Fruit fly (Drosophila melanogaster): ENCODE measurements around the gene CG7049.

The CG7049 gene

DNA sequence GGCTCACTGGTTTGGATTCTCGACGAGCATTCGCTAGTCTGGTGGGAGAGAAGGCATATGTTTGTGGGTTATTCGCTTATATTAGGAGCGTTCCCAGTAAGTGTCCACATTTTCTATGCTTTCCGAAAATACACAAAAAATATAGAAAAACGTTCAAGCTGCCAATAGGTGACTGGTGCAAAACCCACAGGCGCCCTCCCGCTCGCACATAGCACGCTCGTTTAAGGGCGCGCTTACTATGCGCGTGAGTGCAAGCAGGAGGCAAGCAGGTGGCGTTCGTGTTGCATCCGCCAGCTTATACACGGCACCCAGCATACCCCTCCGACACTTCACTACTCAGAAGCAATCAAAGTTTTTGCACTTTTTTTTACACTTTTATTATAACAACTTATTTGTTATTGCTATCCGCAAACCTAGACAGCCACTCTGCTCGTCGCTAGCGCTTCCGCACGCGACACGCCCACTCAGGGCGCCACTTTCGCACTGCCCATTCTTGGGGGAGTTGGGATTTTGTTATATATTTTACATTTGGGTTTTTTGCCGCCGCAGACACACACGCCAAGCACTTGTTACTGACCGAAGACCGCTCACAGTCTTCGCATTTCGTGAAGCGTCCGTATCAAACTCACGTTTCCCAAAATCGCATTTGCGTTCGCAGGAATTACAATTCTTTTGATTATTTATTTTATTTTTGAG, 23.2 kb upstream of the CG7049 start (continued):
- TF ChIP-seq MESR4 (GFP tag; optimal IDR thresholded peaks at IDR 0.05) (peak; percentile 74), jigr1 (GFP tag; IDR thresholded peaks at IDR 0.05) (peak; percentile 48; the same call in 2 of the 3 replicates), CG14667 (GFP tag; IDR thresholded peaks at IDR 0.05) (no peak), amos (GFP tag; IDR thresholded peaks at IDR 0.05; ENCODE audit: partially characterized antibody) (peak; percentile 64), Dp (GFP tag; optimal IDR thresholded peaks at IDR 0.05) (peak; percentile 27), B-H1 (GFP tag; IDR thresholded peaks at IDR 0.05) (no peak), CG8765 (GFP tag; IDR thresholded peaks at IDR 0.05) (0 out of 2 replicates have a peak, but pooled peaks have one; percentile 18), Ets65A (GFP tag) (peak; percentile 52), HLH3B (GFP tag; IDR thresholded peaks at IDR 0.05) (peak; percentile 34; the same call in 1 of the 2 replicates), Mad (GFP tag; optimal IDR thresholded peaks at IDR 0.05) (peak; percentile 36), run (tag; optimal IDR thresholded peaks at IDR 0.05) (no peak), CG31224 (GFP tag; IDR thresholded peaks at IDR 0.05) (peak; percentile 40; the same call in 1 of the 2 replicates), pzg (GFP tag; optimal IDR thresholded peaks at IDR 0.05) (peak; percentile 56), slbo (GFP tag; IDR thresholded peaks at IDR 0.05) (peak; percentile 62), gcm (GFP tag; optimal IDR thresholded peaks at IDR 0.05) (no peak), CG7556 (GFP tag; optimal IDR thresholded peaks at IDR 0.05) (no peak), CG17829 (tag; optimal IDR thresholded peaks at IDR 0.05) (peak; percentile 25), z (GFP tag; IDR thresholded peaks at IDR 0.05) (peak; percentile 25; the same call in 1 of the 3 replicates), Ssrp (tag; optimal IDR thresholded peaks at IDR 0.05) (no peak), seq (GFP tag; IDR thresholded peaks at IDR 0.05) (0 out of 2 replicates have a peak, but pooled peaks have one; percentile 32), Antp (GFP tag; optimal IDR thresholded peaks at IDR 0.05) (peak; percentile 45), Nf-YC (tag; optimal IDR thresholded peaks at IDR 0.05) (no peak), croc (GFP tag; conservative IDR thresholded peaks at IDR 0.05) (peak; percentile 20; the same call in 1 of the 3 replicates), tgo (GFP tag; IDR thresholded peaks at IDR 0.05) (peak; percentile 52; the same call in 2 of the 3 replicates), sob (GFP tag; IDR thresholded peaks at IDR 0.05) (peak; percentile 51), CG31365 (tag; optimal IDR thresholded peaks at IDR 0.05) (peak; percentile 70), lov (optimal IDR thresholded peaks at IDR 0.05) (no peak), lov (GFP tag; IDR thresholded peaks at IDR 0.05) (peak; percentile 62; the same call in 2 of the 3 replicates), Bgb (GFP tag; IDR thresholded peaks at IDR 0.05; ENCODE audit: partially characterized antibody) (peak; percentile 54; the same call in 1 of the 2 replicates), Fer3 (tag; optimal IDR thresholded peaks at IDR 0.05) (no peak), Max (GFP tag; optimal IDR thresholded peaks at IDR 0.05) (peak; percentile 16), CG17912 (GFP tag; optimal IDR thresholded peaks at IDR 0.05) (peak; percentile 21), YL-1 (GFP tag; optimal IDR thresholded peaks at IDR 0.05) (peak; percentile 87), CG6813 (GFP tag; optimal IDR thresholded peaks at IDR 0.05) (no peak), CG17186 (GFP tag; optimal IDR thresholded peaks at IDR 0.05) (peak; percentile 7), Rfx (GFP tag; IDR thresholded peaks at IDR 0.05) (peak; percentile 52), tin (GFP tag; optimal IDR thresholded peaks at IDR 0.05) (peak; percentile 0), lbe (GFP tag; optimal IDR thresholded peaks at IDR 0.05) (no peak), ase (GFP tag; IDR thresholded peaks at IDR 0.05) (peak; percentile 66; the same call in 2 of the 3 replicates), Lpt (GFP tag; optimal IDR thresholded peaks at IDR 0.05) (no peak), CG17359 (tag; optimal IDR thresholded peaks at IDR 0.05) (no peak), ttk (GFP tag; IDR thresholded peaks at IDR 0.05) (peak; percentile 91), CG4617 (GFP tag; optimal IDR thresholded peaks at IDR 0.05; ENCODE audit: borderline replicate concordance) (peak; percentile 98), Camta (GFP tag; optimal IDR thresholded peaks at IDR 0.05) (no peak), PHDP (tag; optimal IDR thresholded peaks at IDR 0.05) (no peak), pho (GFP tag; optimal IDR thresholded peaks at IDR 0.05) (peak; percentile 2), wdn (GFP tag; IDR thresholded peaks at IDR 0.05) (peak; percentile 43; the same call in 1 of the 2 replicates), hbn (GFP tag; IDR thresholded peaks at IDR 0.05; ENCODE audit: partially characterized antibody) (no peak), nom (GFP tag; optimal IDR thresholded peaks at IDR 0.05) (no peak)
